Worm (Caenorhabditis elegans) whole organism, mixed stage, embryonic: ENCODE results near the gene cest-2.3.

Experiments used
- bed-3 ChIP-seq: fragments of 200-800 bp; sonication (Bioruptor generic); optimal IDR thresholded peaks from 3 replicates; lab custom pipeline; 2018; ENCODE audit warnings: mild to moderate bottlenecking, missing genetic modification characterization, moderate library complexity, missing compliant biosample characterization
- blmp-1 ChIP-seq: fragments of 150-350 bp; optimal IDR thresholded peaks from 2 replicates; lab custom pipeline; 2014; ENCODE audit warnings: missing biosample characterization, missing genetic modification characterization
- ces-1 ChIP-seq: fragments of 150-350 bp; optimal IDR thresholded peaks from 2 replicates; lab custom pipeline; 2014; ENCODE audit warnings: missing biosample characterization, missing genetic modification reagents, missing genetic modification characterization
- cnd-1 ChIP-seq: fragments of 200-800 bp; sonication (Bioruptor generic); optimal IDR thresholded peaks from 2 replicates; lab custom pipeline; 2018; ENCODE audit warnings: mild to moderate bottlenecking, missing genetic modification characterization, missing compliant biosample characterization
- flh-1 ChIP-seq: fragments of 200-800 bp; sonication (Bioruptor generic); optimal IDR thresholded peaks from 2 replicates; lab custom pipeline; 2018; ENCODE audit warnings: mild to moderate bottlenecking, missing genetic modification characterization, moderate library complexity, missing compliant biosample characterization
- ham-2 ChIP-seq: fragments of 200-800 bp; sonication (Bioruptor generic); optimal IDR thresholded peaks from 2 replicates; lab custom pipeline; 2018; ENCODE audit warnings: mild to moderate bottlenecking, missing genetic modification characterization, missing compliant biosample characterization
- hlh-1 ChIP-seq: fragments of 150-350 bp; optimal IDR thresholded peaks from 2 replicates; lab custom pipeline; 2014; ENCODE audit warnings: missing biosample characterization, missing genetic modification reagents, missing genetic modification characterization
- mep-1 ChIP-seq: fragments of 150-350 bp; optimal IDR thresholded peaks from 2 replicates; lab custom pipeline; 2017; ENCODE audit warnings: missing biosample characterization, missing genetic modification reagents, missing genetic modification characterization, inconsistent platforms
- mls-2 ChIP-seq: sonication (generic microtip); optimal IDR thresholded peaks from 2 replicates; lab custom pipeline; 2016; ENCODE audit warnings: mild to moderate bottlenecking, missing genetic modification characterization, moderate library complexity, missing compliant biosample characterization
- pha-4 ChIP-seq: fragments of 150-350 bp; optimal IDR thresholded peaks from 2 replicates; lab custom pipeline; 2018; ENCODE audit warnings: missing biosample characterization, missing genetic modification reagents, missing genetic modification characterization
- snpc-4 ChIP-seq: fragments of 150-350 bp; optimal IDR thresholded peaks from 2 replicates; lab custom pipeline; 2014; ENCODE audit warnings: missing biosample characterization, missing genetic modification characterization
- sptf-1 ChIP-seq: sonication (generic microtip); optimal IDR thresholded peaks from 2 replicates; lab custom pipeline; 2017; ENCODE audit warnings: mild to moderate bottlenecking, missing genetic modification characterization, moderate library complexity, missing compliant biosample characterization
- zip-8 ChIP-seq: fragments of 150-350 bp; optimal IDR thresholded peaks from 2 replicates; lab custom pipeline; 2014; ENCODE audit warnings: missing biosample characterization, missing genetic modification characterization
- ztf-11 ChIP-seq: fragments of 150-350 bp; optimal IDR thresholded peaks from 2 replicates; lab custom pipeline; 2014; ENCODE audit warnings: missing biosample characterization, missing genetic modification characterization

Gene cest-2.3

DNA sequence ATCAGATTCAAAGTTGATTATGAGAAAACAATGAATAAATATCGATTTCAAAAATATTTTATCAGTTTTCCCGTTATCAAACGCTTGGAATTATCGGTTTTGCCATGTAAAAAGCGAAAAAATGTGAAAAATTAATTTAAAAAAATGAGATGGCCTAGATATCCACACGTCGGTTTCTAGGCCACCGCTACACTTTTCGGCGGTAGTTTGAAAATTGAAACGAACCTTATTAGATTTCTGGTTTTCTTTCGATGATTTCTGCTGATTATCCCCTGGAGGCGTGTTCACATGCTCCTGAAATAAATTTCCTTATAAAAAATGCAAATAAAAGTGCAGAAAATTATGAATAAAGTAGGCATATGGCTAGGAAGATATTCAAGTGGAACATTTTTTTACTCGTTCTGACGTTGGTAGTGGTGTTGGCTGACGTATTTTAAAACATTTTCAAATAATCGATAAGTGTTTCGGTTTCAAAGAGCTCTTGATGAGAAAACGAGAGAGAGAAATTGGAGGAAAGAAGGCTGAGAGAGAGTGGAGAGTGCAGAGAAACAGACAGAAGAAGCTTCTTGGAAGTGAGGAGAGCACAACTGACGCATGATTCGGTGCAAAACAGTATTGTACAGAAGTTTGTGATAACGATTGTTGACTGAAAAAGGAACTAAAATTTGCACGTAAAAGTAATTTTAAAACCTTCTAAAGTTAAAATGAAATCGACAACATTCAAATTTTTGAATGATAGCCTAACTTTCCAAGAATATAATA is 49.6 kb downstream of the cest-2.3 start:
- TF ChIP-seq ces-1 (peak; percentile 16), ham-2 (GFP tag; lab: Kevin White, UChicago) (no peak), snpc-4 (tag; lab: Kevin White, UChicago) (no peak), hlh-1 (tag; lab: Kevin White, UChicago) (peak; percentile 20), bed-3 (GFP tag; lab: Kevin White, UChicago) (no peak), pha-4 (tag; lab: Kevin White, UChicago) (no peak)

DNA sequence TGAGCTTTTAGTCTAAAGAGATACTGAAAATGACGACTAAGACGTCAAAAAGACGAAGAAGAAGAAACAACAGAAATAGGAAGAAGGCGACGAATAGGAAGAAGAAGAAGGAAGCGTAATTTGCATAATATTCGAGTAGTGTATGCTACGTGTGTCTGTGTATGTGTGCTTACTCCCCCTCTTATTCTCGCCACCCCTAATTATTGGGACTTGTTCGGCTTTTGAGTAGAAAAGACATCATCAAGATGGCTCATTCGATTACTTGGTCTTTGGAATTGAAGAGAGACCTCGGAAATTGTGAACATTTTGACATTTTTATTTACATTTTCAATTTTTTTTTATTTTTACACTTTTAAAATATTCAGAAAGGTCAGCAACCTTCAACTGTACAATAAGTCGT is 52.5 kb downstream of the cest-2.3 start:
- TF ChIP-seq blmp-1 (no peak), ces-1 (peak; percentile 93), sptf-1 (peak; percentile 20), flh-1 (GFP tag; lab: Kevin White, UChicago) (no peak)

DNA sequence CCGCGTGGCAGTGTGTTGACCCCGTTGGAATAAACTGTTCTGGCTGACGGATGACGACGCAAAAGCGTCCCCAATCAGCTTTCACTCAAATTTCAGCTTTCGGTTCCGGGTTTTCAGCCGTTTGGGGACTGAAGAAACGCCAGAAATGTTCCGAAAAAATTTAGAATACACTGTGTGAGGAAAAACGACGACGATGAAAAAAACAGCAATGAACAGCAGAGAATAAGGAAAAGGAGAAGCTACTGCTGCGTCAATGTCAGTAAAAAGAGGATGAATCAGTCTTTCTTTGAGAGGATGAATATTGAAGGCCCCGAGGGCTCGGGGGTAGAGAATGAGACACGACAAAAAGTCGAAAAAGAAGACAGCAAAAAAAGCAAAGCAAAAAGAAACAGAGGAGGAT is 53.9 kb downstream of the cest-2.3 start:
- peak; percentile 25 for TF ChIP-seq sptf-1
- no peak for TF ChIP-seq blmp-1
- TF ChIP-seq ztf-11 (tag; lab: Kevin White, UChicago), result no peak

DNA sequence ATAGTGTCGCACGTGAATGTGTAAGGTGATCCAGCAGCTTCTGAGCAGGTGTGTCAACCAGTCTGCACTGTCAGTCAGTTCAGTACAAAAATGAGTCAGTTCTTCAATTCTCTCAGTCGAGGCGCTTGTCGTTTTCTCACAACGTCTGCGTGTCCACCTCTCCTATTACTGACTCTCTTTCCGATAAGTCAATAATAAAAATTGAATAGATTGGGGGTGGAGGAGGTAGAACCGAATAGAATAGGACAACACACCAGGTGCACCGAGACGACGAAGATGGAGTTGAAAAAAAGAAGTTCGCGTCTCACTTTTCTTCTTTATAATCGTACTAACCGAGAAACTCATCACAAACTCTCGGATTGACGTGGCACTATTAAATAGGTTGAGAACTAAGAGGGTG is 54.9 kb downstream of the cest-2.3 start:
- TF ChIP-seq bed-3 (GFP tag; lab: Kevin White, UChicago) (no peak), zip-8 (tag; lab: Kevin White, UChicago) (no peak), cnd-1 (tag; lab: Kevin White, UChicago) (no peak), mls-2 (tag; lab: Kevin White, UChicago) (no peak), mep-1 (tag; lab: Kevin White, UChicago) (no peak), ces-1 (peak; percentile 80)

DNA sequence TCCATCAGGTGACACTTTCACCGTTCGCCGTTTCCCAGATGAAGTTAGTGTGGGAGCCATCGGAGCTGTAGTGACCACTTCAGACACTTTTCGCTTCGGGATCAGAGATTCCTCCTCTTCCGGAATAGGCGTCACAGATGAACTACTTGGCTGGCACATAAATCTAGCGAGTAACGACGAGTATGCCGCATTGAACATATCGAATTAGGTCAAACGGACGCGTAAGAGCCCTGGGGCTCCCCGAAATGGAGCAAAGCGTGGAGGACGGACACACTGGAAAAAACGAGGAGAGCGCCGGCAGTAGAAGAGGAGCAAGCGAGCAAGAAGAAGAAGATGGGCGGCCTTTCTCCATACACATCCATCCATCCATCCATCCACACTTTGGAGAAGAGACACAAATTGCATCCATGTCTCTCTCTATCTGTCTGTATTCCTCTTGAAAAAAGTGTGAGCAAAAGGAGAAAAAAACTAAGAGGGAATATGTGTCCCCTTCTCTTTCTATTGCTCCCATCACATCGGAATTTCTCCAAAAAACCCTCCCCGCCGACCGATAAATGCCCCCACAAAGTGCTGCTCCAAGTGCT is 56.3 kb downstream of the cest-2.3 start:
- no peak for TF ChIP-seq snpc-4 (tag; lab: Kevin White, UChicago)
- TF ChIP-seq ces-1, result peak; percentile 58
